Worm (Caenorhabditis elegans) whole organism, midembryonic: Measurements from ENCODE around the gene F55C9.3.

Experiments used
- T22C8.4 ChIP-seq: fragments of 200-800 bp; sonication (Bioruptor generic); IDR thresholded peaks from 2 replicates; pipeline ENCODE4 v1.3.6; 2022; ENCODE audit warnings: missing genetic modification characterization, missing compliant biosample characterization
- cog-1 ChIP-seq: sonication (generic microtip); optimal IDR thresholded peaks from 2 replicates; lab custom pipeline; 2016; ENCODE audit warnings: missing genetic modification characterization, missing compliant biosample characterization
- flt-1 ChIP-seq: fragments of 200-800 bp; sonication (Bioruptor generic); IDR thresholded peaks from 2 replicates; pipeline ENCODE4 v1.3.6; 2022; ENCODE audit warnings: missing genetic modification characterization, missing compliant biosample characterization
- klf-2 ChIP-seq: fragments of 200-800 bp; sonication (Bioruptor generic); conservative IDR thresholded peaks from 2 replicates; pipeline ENCODE4 v1.3.6; 2022; ENCODE audit warnings: missing genetic modification reagents, missing genetic modification characterization, missing compliant biosample characterization
- med-1 ChIP-seq: sonication (generic microtip); optimal IDR thresholded peaks from 2 replicates; lab custom pipeline; 2017; ENCODE audit warnings: missing genetic modification characterization, mild to moderate bottlenecking, missing compliant biosample characterization, antibody characterized with exemption, missing genetic modification reagents; ENCODE audit not compliant: insufficient read depth
- ref-1 ChIP-seq: fragments of 200-800 bp; sonication (Bioruptor generic); conservative IDR thresholded peaks from 2 replicates; pipeline ENCODE4 v1.3.6; 2022; ENCODE audit warnings: missing genetic modification reagents, missing genetic modification characterization, missing compliant biosample characterization
- tab-1 ChIP-seq: fragments of 200-800 bp; sonication (Bioruptor generic); IDR thresholded peaks from 2 replicates; pipeline ENCODE4 v1.3.6; 2022; ENCODE audit warnings: missing genetic modification characterization, missing compliant biosample characterization
- ztf-23 ChIP-seq: fragments of 200-800 bp; sonication (Bioruptor generic); IDR thresholded peaks from 2 replicates; pipeline ENCODE4 v1.3.6; 2022; ENCODE audit warnings: missing genetic modification reagents, missing genetic modification characterization, missing compliant biosample characterization
- ztf-29 ChIP-seq: fragments of 200-800 bp; sonication (Bioruptor generic); IDR thresholded peaks from 2 replicates; pipeline ENCODE4 v1.3.6; 2022; ENCODE audit warnings: missing genetic modification reagents, missing genetic modification characterization, missing compliant biosample characterization

- no peak for TF ChIP-seq med-1 (GFP tag; lab: Kevin White, UChicago)
- no peak for TF ChIP-seq flt-1 (GFP tag; lab: Robert Waterston, UW)
- TF ChIP-seq klf-2 (GFP tag; lab: Robert Waterston, UW), result no peak
- no peak for TF ChIP-seq cog-1 (tag; lab: Kevin White, UChicago)
- no peak for TF ChIP-seq T22C8.4 (GFP tag; lab: Robert Waterston, UW)
- TF ChIP-seq ref-1 (GFP tag; lab: Robert Waterston, UW), result no peak
- no peak for TF ChIP-seq ztf-23
- TF ChIP-seq tab-1 (GFP tag; lab: Robert Waterston, UW), result no peak
- TF ChIP-seq ztf-29 (GFP tag; lab: Robert Waterston, UW), result no peak
Observed at ce11 chrV:19319460-19319995, 31.6 kb upstream of the F55C9.3 start, which contains the start of gene C43D7.7.
